Fruit fly (Drosophila melanogaster): ENCODE results near the gene cona.

cona gene

dm6 chr3R:18368595-18368994 is 17.0 kb upstream of the cona start (continued):
- TF ChIP-seq pan (optimal IDR thresholded peaks at IDR 0.05), result no peak
- TF ChIP-seq pan (GFP tag; optimal IDR thresholded peaks at IDR 0.05 in 1 of 2, IDR thresholded peaks at IDR 0.05 in 1 of 2), result no peak
- no peak for TF ChIP-seq ato (GFP tag; IDR thresholded peaks at IDR 0.05; ENCODE audit: partially characterized antibody)
- TF ChIP-seq CG7271 (tag; optimal IDR thresholded peaks at IDR 0.05), result no peak
- no peak for TF ChIP-seq ttk (GFP tag; IDR thresholded peaks at IDR 0.05)
- TF ChIP-seq salm (tag; optimal IDR thresholded peaks at IDR 0.05), result no peak
- no peak for TF ChIP-seq eyg (GFP tag; optimal IDR thresholded peaks at IDR 0.05)
- TF ChIP-seq crol (GFP tag; IDR thresholded peaks at IDR 0.05), result 0 out of 2 replicates have a peak, but pooled peaks have one; percentile 49
- TF ChIP-seq gem (tag; optimal IDR thresholded peaks at IDR 0.05), result no peak
- TF ChIP-seq NFAT (GFP tag; IDR thresholded peaks at IDR 0.05), result no peak
- TF ChIP-seq Gug (GFP tag; IDR thresholded peaks at IDR 0.05), result no peak
- TF ChIP-seq fd96Cb (tag; optimal IDR thresholded peaks at IDR 0.05), result no peak
- TF ChIP-seq Hand (GFP tag; optimal IDR thresholded peaks at IDR 0.05), result no peak
- TF ChIP-seq rib (GFP tag; IDR thresholded peaks at IDR 0.05), result no peak
- no peak for TF ChIP-seq Abd-B (GFP tag; optimal IDR thresholded peaks at IDR 0.05)

- no peak for TF ChIP-seq CG11696 (GFP tag; IDR thresholded peaks at IDR 0.05)
- peak; percentile 78 for TF ChIP-seq Nf-YB (GFP tag; optimal IDR thresholded peaks at IDR 0.05)
- 0 out of 3 replicates have a peak, but pooled peaks have one; percentile 39 for TF ChIP-seq otp (GFP tag; IDR thresholded peaks at IDR 0.05)
- TF ChIP-seq ara (GFP tag; IDR thresholded peaks at IDR 0.05), result 0 out of 2 replicates have a peak, but pooled peaks have one; percentile 12
- 0 out of 2 replicates have a peak, but pooled peaks have one; percentile 41 for TF ChIP-seq ttk (GFP tag; IDR thresholded peaks at IDR 0.05)
- 0 out of 2 replicates have a peak, but pooled peaks have one; percentile 11 for TF ChIP-seq CG10366 (GFP tag; IDR thresholded peaks at IDR 0.05)
- no peak for TF ChIP-seq Dp (GFP tag; optimal IDR thresholded peaks at IDR 0.05)
- TF ChIP-seq CG4707 (GFP tag; optimal IDR thresholded peaks at IDR 0.05), result peak; percentile 84
- TF ChIP-seq Trl (optimal IDR thresholded peaks at IDR 0.05), result peak in 1 of 2 experiments; percentile 26
- no peak for TF ChIP-seq Trl (GFP tag; optimal IDR thresholded peaks at IDR 0.05)
- peak; percentile 14 for TF ChIP-seq Hsf (GFP tag; optimal IDR thresholded peaks at IDR 0.05)
- TF ChIP-seq Optix (GFP tag; IDR thresholded peaks at IDR 0.05), result 0 out of 3 replicates have a peak, but pooled peaks have one; percentile 23
- peak; percentile 10 for TF ChIP-seq phol (tag; optimal IDR thresholded peaks at IDR 0.05)
- no peak for TF ChIP-seq lola (GFP tag; optimal IDR thresholded peaks at IDR 0.05)
- TF ChIP-seq ken (GFP tag; IDR thresholded peaks at IDR 0.05), result peak; percentile 55; the same call in 1 of the 3 replicates
- TF ChIP-seq Fer1 (GFP tag; optimal IDR thresholded peaks at IDR 0.05), result no peak
- TF ChIP-seq ase (GFP tag; IDR thresholded peaks at IDR 0.05), result peak; percentile 49; the same call in 1 of the 3 replicates
- no peak for TF ChIP-seq Bdp1 (GFP tag; optimal IDR thresholded peaks at IDR 0.05)
- 0 out of 2 replicates have a peak, but pooled peaks have one; percentile 27 for TF ChIP-seq Xrp1 (GFP tag; IDR thresholded peaks at IDR 0.05)
- peak; percentile 81; the same call in 1 of the 3 replicates for TF ChIP-seq CG2199 (GFP tag; IDR thresholded peaks at IDR 0.05)
- TF ChIP-seq tna (GFP tag; IDR thresholded peaks at IDR 0.05; ENCODE audit: partially characterized antibody), result no peak
- no peak for TF ChIP-seq Abd-B (GFP tag; optimal IDR thresholded peaks at IDR 0.05)
- no peak for TF ChIP-seq cad (GFP tag; optimal IDR thresholded peaks at IDR 0.05)
- peak; percentile 62 for TF ChIP-seq Drgx (GFP tag; IDR thresholded peaks at IDR 0.05)
- TF ChIP-seq CrebB (tag; optimal IDR thresholded peaks at IDR 0.05), result no peak
- no peak for TF ChIP-seq lilli (GFP tag; optimal IDR thresholded peaks at IDR 0.05)
- peak; percentile 81 for TF ChIP-seq sens (GFP tag)
- TF ChIP-seq ATbp (GFP tag; optimal IDR thresholded peaks at IDR 0.05), result no peak
- TF ChIP-seq CG6272 (GFP tag; IDR thresholded peaks at IDR 0.05), result no peak
- TF ChIP-seq prd (optimal IDR thresholded peaks at IDR 0.05), result no peak
- TF ChIP-seq prd (GFP tag; IDR thresholded peaks at IDR 0.05), result peak; percentile 41; the same call in 1 of the 3 replicates
- TF ChIP-seq CG3847 (GFP tag; IDR thresholded peaks at IDR 0.05), result no peak
- TF ChIP-seq sob (GFP tag; IDR thresholded peaks at IDR 0.05), result 0 out of 2 replicates have a peak, but pooled peaks have one; percentile 29
- TF ChIP-seq Hey (tag; optimal IDR thresholded peaks at IDR 0.05), result no peak
- TF ChIP-seq CG7372 (GFP tag; IDR thresholded peaks at IDR 0.05), result no peak
- TF ChIP-seq Dref (GFP tag; IDR thresholded peaks at IDR 0.05), result no peak
- no peak for TF ChIP-seq ap (GFP tag; IDR thresholded peaks at IDR 0.05)
- TF ChIP-seq CG14710 (tag; optimal IDR thresholded peaks at IDR 0.05), result no peak
Observed at dm6 chr3R:18371346-18371745, 14.3 kb upstream of the cona start.
